Fruit fly (Drosophila melanogaster) whole organism, adult: Measurements from ENCODE around the gene CG32264.

Experiments used
- CG11617 ChIP-seq: fragments of 200-800 bp; sonication (Bioruptor generic); optimal IDR thresholded peaks from 2 replicates; lab custom pipeline; 2017; ENCODE audit warnings: mild to moderate bottlenecking, missing biosample characterization, missing genetic modification reagents, missing genetic modification characterization
- CG12768 ChIP-seq: fragments of 200-800 bp; sonication (Bioruptor generic); optimal IDR thresholded peaks from 2 replicates; lab custom pipeline; 2017; ENCODE audit warnings: missing biosample characterization, missing genetic modification characterization, mild to moderate bottlenecking, moderate library complexity, missing genetic modification reagents
- CG33017 ChIP-seq: fragments of 200-800 bp; sonication (Bioruptor generic); optimal IDR thresholded peaks from 2 replicates; lab custom pipeline; 2018; ENCODE audit warnings: missing biosample characterization, mild to moderate bottlenecking, missing genetic modification characterization, moderate library complexity
- Clk ChIP-seq: fragments of 200-800 bp; sonication (Bioruptor generic); optimal IDR thresholded peaks from 2 replicates; lab custom pipeline; 2017; ENCODE audit warnings: missing biosample characterization, missing genetic modification characterization
- Hr96 ChIP-seq: fragments of 200-800 bp; sonication (Bioruptor generic); optimal IDR thresholded peaks from 2 replicates; lab custom pipeline; 2016; ENCODE audit warnings: missing biosample characterization, missing genetic modification characterization
- cic ChIP-seq: fragments of 200-800 bp; sonication (Bioruptor generic); optimal IDR thresholded peaks from 2 replicates; lab custom pipeline; 2017; ENCODE audit warnings: missing biosample characterization, mild to moderate bottlenecking, missing genetic modification characterization, moderate library complexity
- cnc ChIP-seq, 2 experiments: fragments of >200 bp; optimal IDR thresholded peaks; 2 replicates each; lab custom pipeline; 2017
- kay ChIP-seq: fragments of 200-800 bp; sonication (Bioruptor generic); peaks from one replicate; lab custom pipeline; 2016; ENCODE audit warnings: missing biosample characterization, missing genetic modification characterization, borderline replicate concordance
- ovo ChIP-seq: fragments of 200-800 bp; sonication (Bioruptor generic); optimal IDR thresholded peaks from 2 replicates; lab custom pipeline; 2016; ENCODE audit warnings: missing biosample characterization, missing genetic modification characterization
- tj ChIP-seq: fragments of 200-800 bp; sonication (Bioruptor generic); optimal IDR thresholded peaks from 3 replicates; lab custom pipeline; 2017; ENCODE audit warnings: missing biosample characterization, mild to moderate bottlenecking, missing genetic modification characterization, moderate library complexity

dm6 chr3L:3797681-3798080 is 8.6 kb downstream of the CG32264 start:
- TF ChIP-seq cnc (optimal IDR thresholded peaks at IDR 0.05; lab: Kevin White, UChicago) (no peak), tj (GFP tag; lab: Kevin White, UChicago) (no peak), Clk (GFP tag; lab: Kevin White, UChicago) (no peak), ovo (GFP tag; lab: Kevin White, UChicago) (no peak), cic (no peak), Hr96 (GFP tag; lab: Kevin White, UChicago) (no peak), kay (no peak), CG33017 (tag; lab: Kevin White, UChicago) (no peak), CG11617 (no peak), CG12768 (GFP tag; lab: Kevin White, UChicago) (no peak)
